Fruit fly (Drosophila melanogaster): ENCODE data around the gene CG13044.

Gene CG13044

dm6 chr3L:16339463-16339862, 36.5 kb upstream of the CG13044 start:
- TF ChIP-seq cnc (optimal IDR thresholded peaks at IDR 0.05): no peak
- no peak for TF ChIP-seq kay (GFP tag; ENCODE audit: borderline replicate concordance)
- TF ChIP-seq toe (GFP tag; optimal IDR thresholded peaks at IDR 0.05): no peak
- no peak for TF ChIP-seq CG1620 (GFP tag; optimal IDR thresholded peaks at IDR 0.05)
- TF ChIP-seq Clk (GFP tag; optimal IDR thresholded peaks at IDR 0.05): no peak
- TF ChIP-seq CG11617 (GFP tag; optimal IDR thresholded peaks at IDR 0.05): no peak
- TF ChIP-seq Crg-1 (GFP tag; optimal IDR thresholded peaks at IDR 0.05): no peak
- no peak for TF ChIP-seq CG12768 (GFP tag; optimal IDR thresholded peaks at IDR 0.05)
- no peak for TF ChIP-seq Hr96 (GFP tag; optimal IDR thresholded peaks at IDR 0.05)
- no peak for TF ChIP-seq cic (GFP tag; optimal IDR thresholded peaks at IDR 0.05)

- TF ChIP-seq ovo (GFP tag; optimal IDR thresholded peaks at IDR 0.05): no peak
- TF ChIP-seq CG12768 (GFP tag; optimal IDR thresholded peaks at IDR 0.05): no peak
- TF ChIP-seq tj (GFP tag; optimal IDR thresholded peaks at IDR 0.05): no peak
- no peak for TF ChIP-seq CG7045 (GFP tag; optimal IDR thresholded peaks at IDR 0.05)
- TF ChIP-seq CG5204 (GFP tag; optimal IDR thresholded peaks at IDR 0.05): no peak
- TF ChIP-seq cic (GFP tag; optimal IDR thresholded peaks at IDR 0.05): no peak
- no peak for TF ChIP-seq CG7101 (tag; optimal IDR thresholded peaks at IDR 0.05)
- TF ChIP-seq Mnt (GFP tag; optimal IDR thresholded peaks at IDR 0.05): no peak
- no peak for TF ChIP-seq CG1620 (GFP tag; optimal IDR thresholded peaks at IDR 0.05)
- no peak for TF ChIP-seq pad (GFP tag; optimal IDR thresholded peaks at IDR 0.05)
- TF ChIP-seq CG33017 (tag; optimal IDR thresholded peaks at IDR 0.05): no peak
- TF ChIP-seq Crg-1 (GFP tag; optimal IDR thresholded peaks at IDR 0.05): no peak
- no peak for TF ChIP-seq kay (GFP tag; ENCODE audit: borderline replicate concordance)
- no peak for TF ChIP-seq Hr96 (GFP tag; optimal IDR thresholded peaks at IDR 0.05)
- no peak for TF ChIP-seq toe (GFP tag; optimal IDR thresholded peaks at IDR 0.05)
- no peak for TF ChIP-seq CG14711 (tag; optimal IDR thresholded peaks at IDR 0.05)
- TF ChIP-seq bab1 (GFP tag; optimal IDR thresholded peaks at IDR 0.05): no peak
- no peak for TF ChIP-seq Clk (GFP tag; optimal IDR thresholded peaks at IDR 0.05)
- no peak for TF ChIP-seq CG11617 (GFP tag; optimal IDR thresholded peaks at IDR 0.05)
- TF ChIP-seq cnc (optimal IDR thresholded peaks at IDR 0.05): no peak
These were observed 35.7 kb upstream of the CG13044 start, which contains the start of gene CG4998 for dm6 chr3L:16338703-16339102. CG4998 (plus strand) TSS chr3L:16339003.

DNA sequence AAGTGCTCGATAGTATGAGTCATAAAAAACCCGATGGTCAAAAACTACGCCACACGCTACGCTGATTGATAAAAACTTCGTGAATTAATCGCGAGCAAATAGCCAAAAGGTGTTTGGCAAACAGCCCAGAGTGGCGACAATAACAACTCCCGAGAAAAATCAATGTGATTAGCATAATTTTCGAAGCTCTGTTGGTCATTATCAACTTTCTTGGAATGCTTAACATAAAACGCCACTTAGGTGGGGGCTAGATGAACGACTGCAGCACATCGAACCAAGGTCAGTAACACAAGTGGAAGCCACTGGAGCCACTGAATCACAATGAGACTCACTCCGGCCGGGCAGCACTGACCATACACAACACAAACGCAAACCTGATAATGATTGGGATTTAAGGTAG, 34.8 kb upstream of the CG13044 start:
- TF ChIP-seq cnc (optimal IDR thresholded peaks at IDR 0.05): no peak
- TF ChIP-seq CG1620 (GFP tag; optimal IDR thresholded peaks at IDR 0.05): no peak
- TF ChIP-seq Crg-1 (GFP tag; optimal IDR thresholded peaks at IDR 0.05): no peak
- TF ChIP-seq CG7101 (tag; optimal IDR thresholded peaks at IDR 0.05): no peak
- no peak for TF ChIP-seq bab1 (GFP tag; optimal IDR thresholded peaks at IDR 0.05)
- no peak for TF ChIP-seq toe (GFP tag; optimal IDR thresholded peaks at IDR 0.05)
- TF ChIP-seq Clk (GFP tag; optimal IDR thresholded peaks at IDR 0.05): no peak
- no peak for TF ChIP-seq kay (GFP tag; ENCODE audit: borderline replicate concordance)
- TF ChIP-seq CG5204 (GFP tag; optimal IDR thresholded peaks at IDR 0.05): no peak

DNA sequence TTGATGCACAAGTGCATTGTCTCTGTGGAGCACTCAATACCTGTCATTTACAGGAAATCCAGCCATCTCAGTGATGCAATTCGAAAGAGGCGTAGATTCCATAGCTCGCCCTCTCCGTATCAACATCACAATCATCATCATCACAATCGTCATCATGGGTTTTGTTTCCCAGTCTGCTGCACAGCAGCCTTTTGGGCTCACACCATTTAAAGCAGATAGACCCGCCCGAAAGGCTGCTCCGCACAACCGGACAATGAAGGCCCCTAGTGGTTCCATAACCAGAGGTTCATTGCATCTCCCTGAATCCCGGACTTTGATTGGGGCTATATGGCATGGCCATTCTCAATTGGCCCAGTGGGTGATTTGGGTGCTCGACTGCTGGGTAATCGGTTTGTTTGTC, 31.9 kb upstream of the CG13044 start:
- TF ChIP-seq CG7101 (tag; optimal IDR thresholded peaks at IDR 0.05) (no peak), CG11617 (GFP tag; optimal IDR thresholded peaks at IDR 0.05) (no peak), CG1620 (GFP tag; optimal IDR thresholded peaks at IDR 0.05) (no peak), CG33017 (tag; optimal IDR thresholded peaks at IDR 0.05) (no peak), bab1 (GFP tag; optimal IDR thresholded peaks at IDR 0.05) (no peak), cnc (optimal IDR thresholded peaks at IDR 0.05) (no peak), kay (GFP tag; ENCODE audit: borderline replicate concordance) (no peak), Mnt (GFP tag; optimal IDR thresholded peaks at IDR 0.05) (no peak), pad (GFP tag; optimal IDR thresholded peaks at IDR 0.05) (no peak), CG7045 (GFP tag; optimal IDR thresholded peaks at IDR 0.05) (no peak), Clk (GFP tag; optimal IDR thresholded peaks at IDR 0.05) (no peak), Crg-1 (GFP tag; optimal IDR thresholded peaks at IDR 0.05) (no peak)

dm6 chr3L:16333013-16333412, 30.0 kb upstream of the CG13044 start, which contains the start of gene CG13056:
CG13056 (plus strand) TSS chr3L:16333313.
- TF ChIP-seq tj (GFP tag; optimal IDR thresholded peaks at IDR 0.05) (no peak), toe (GFP tag; optimal IDR thresholded peaks at IDR 0.05) (no peak), pad (GFP tag; optimal IDR thresholded peaks at IDR 0.05) (no peak), CG1620 (GFP tag; optimal IDR thresholded peaks at IDR 0.05) (no peak)

DNA sequence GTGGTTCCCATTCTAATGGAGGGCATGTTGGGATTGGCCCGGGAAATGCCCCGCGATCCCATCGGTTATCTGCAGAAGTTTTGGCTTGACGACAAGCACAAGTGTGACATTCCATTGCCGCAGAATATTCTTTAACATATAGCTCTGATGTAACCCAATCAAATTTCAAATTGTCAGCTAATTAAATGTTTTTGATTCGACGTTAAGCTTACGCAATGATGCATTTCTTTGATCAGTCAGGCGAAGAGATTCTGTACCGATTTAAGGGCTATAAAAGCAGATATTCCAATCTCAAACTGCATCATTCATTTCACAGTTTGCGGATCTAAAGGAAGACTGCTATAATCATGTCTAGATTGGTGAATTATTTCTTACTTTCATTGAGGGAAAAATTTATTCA, 28.7 kb upstream of the CG13044 start, which contains the start of gene retinin:
retinin (plus strand) TSS at position 301 of the 400 bp plus-strand sequence.
- TF ChIP-seq CG7045 (GFP tag; optimal IDR thresholded peaks at IDR 0.05) (no peak), CG12768 (GFP tag; optimal IDR thresholded peaks at IDR 0.05) (no peak)

dm6 chr3L:16330740-16331139, 27.8 kb upstream of the CG13044 start, which contains the start of gene CG33060:
CG33060 (plus strand) TSS chr3L:16331040.
- no peak for TF ChIP-seq CG14711 (tag; optimal IDR thresholded peaks at IDR 0.05)
- TF ChIP-seq cic (GFP tag; optimal IDR thresholded peaks at IDR 0.05): no peak
- no peak for TF ChIP-seq Clk (GFP tag; optimal IDR thresholded peaks at IDR 0.05)
- no peak for TF ChIP-seq CG5204 (GFP tag; optimal IDR thresholded peaks at IDR 0.05)
- TF ChIP-seq CG11617 (GFP tag; optimal IDR thresholded peaks at IDR 0.05): no peak
- TF ChIP-seq bab1 (GFP tag; optimal IDR thresholded peaks at IDR 0.05): no peak
- no peak for TF ChIP-seq CG12768 (GFP tag; optimal IDR thresholded peaks at IDR 0.05)
- TF ChIP-seq CG7045 (GFP tag; optimal IDR thresholded peaks at IDR 0.05): no peak
- TF ChIP-seq Hr96 (GFP tag; optimal IDR thresholded peaks at IDR 0.05): no peak
- TF ChIP-seq CG7101 (tag; optimal IDR thresholded peaks at IDR 0.05): no peak
- no peak for TF ChIP-seq kay (GFP tag; ENCODE audit: borderline replicate concordance)
- TF ChIP-seq Mnt (GFP tag; optimal IDR thresholded peaks at IDR 0.05): no peak
- no peak for TF ChIP-seq Crg-1 (GFP tag; optimal IDR thresholded peaks at IDR 0.05)
- TF ChIP-seq ovo (GFP tag; optimal IDR thresholded peaks at IDR 0.05): no peak
- TF ChIP-seq cnc (optimal IDR thresholded peaks at IDR 0.05): no peak
- no peak for TF ChIP-seq CG1620 (GFP tag; optimal IDR thresholded peaks at IDR 0.05)
- TF ChIP-seq pad (GFP tag; optimal IDR thresholded peaks at IDR 0.05): no peak
- TF ChIP-seq CG33017 (tag; optimal IDR thresholded peaks at IDR 0.05): no peak
- no peak for TF ChIP-seq toe (GFP tag; optimal IDR thresholded peaks at IDR 0.05)
- no peak for TF ChIP-seq tj (GFP tag; optimal IDR thresholded peaks at IDR 0.05)

All from whole organism, adult.